Worm (Caenorhabditis elegans) whole organism, L2 larva: ENCODE data around the gene utx-1.

Source experiments
- C34F6.9 ChIP-seq: fragments of 150-350 bp; optimal IDR thresholded peaks from 2 replicates; lab custom pipeline; 2014; ENCODE audit warnings: missing biosample characterization, missing genetic modification characterization
- F13H6.1 ChIP-seq: sonication (generic microtip); optimal IDR thresholded peaks from 2 replicates; lab custom pipeline; 2016; ENCODE audit warnings: missing genetic modification characterization, missing compliant biosample characterization
- R02D3.7 ChIP-seq: fragments of 150-350 bp; optimal IDR thresholded peaks from 2 replicates; lab custom pipeline; 2014; ENCODE audit warnings: missing biosample characterization, missing genetic modification characterization
- Y55F3AM.14 ChIP-seq: fragments of 200-800 bp; sonication (Bioruptor generic); optimal IDR thresholded peaks from 2 replicates; lab custom pipeline; 2018; ENCODE audit warnings: mild to moderate bottlenecking, missing genetic modification characterization, missing compliant biosample characterization
- ZK546.5 ChIP-seq: sonication (generic microtip); optimal IDR thresholded peaks from 2 replicates; lab custom pipeline; 2017; ENCODE audit warnings: missing biosample characterization, missing genetic modification characterization
- alr-1 ChIP-seq: fragments of 150-350 bp; optimal IDR thresholded peaks from 2 replicates; lab custom pipeline; 2014; ENCODE audit warnings: missing biosample characterization, missing genetic modification characterization
- aly-2 ChIP-seq: fragments of 150-350 bp; optimal IDR thresholded peaks from 2 replicates; lab custom pipeline; 2014; ENCODE audit warnings: missing biosample characterization, missing genetic modification characterization
- ama-1 ChIP-seq: fragments of 150-350 bp; optimal IDR thresholded peaks from 2 replicates; lab custom pipeline; 2018; ENCODE audit warnings: inconsistent platforms
- blmp-1 ChIP-seq: sonication (generic microtip); optimal IDR thresholded peaks from 2 replicates; lab custom pipeline; 2017; ENCODE audit warnings: missing genetic modification characterization, mild to moderate bottlenecking, missing compliant biosample characterization, antibody characterized with exemption, moderate library complexity; ENCODE audit not compliant: insufficient read depth
- ceh-16 ChIP-seq: fragments of 150-350 bp; optimal IDR thresholded peaks from 2 replicates; lab custom pipeline; 2014; ENCODE audit warnings: missing biosample characterization, missing genetic modification characterization
- ceh-82 ChIP-seq: fragments of 150-350 bp; optimal IDR thresholded peaks from 2 replicates; lab custom pipeline; 2014; ENCODE audit warnings: missing biosample characterization, missing genetic modification characterization
- crh-2 ChIP-seq: sonication (generic microtip); optimal IDR thresholded peaks from 2 replicates; lab custom pipeline; 2017; ENCODE audit warnings: missing biosample characterization, missing genetic modification characterization
- dmd-4 ChIP-seq: sonication (generic microtip); optimal IDR thresholded peaks from 2 replicates; lab custom pipeline; 2017; ENCODE audit warnings: missing biosample characterization, missing genetic modification characterization
- egl-27 ChIP-seq: sonication (generic microtip); optimal IDR thresholded peaks from 3 replicates; lab custom pipeline; 2017; ENCODE audit warnings: missing biosample characterization, missing genetic modification reagents, missing genetic modification characterization
- elt-1 ChIP-seq: fragments of 150-350 bp; optimal IDR thresholded peaks from 2 replicates; lab custom pipeline; 2014; ENCODE audit warnings: missing biosample characterization, missing genetic modification characterization
- elt-3 ChIP-seq: sonication (generic microtip); optimal IDR thresholded peaks from 2 replicates; lab custom pipeline; 2017; ENCODE audit warnings: missing biosample characterization, missing genetic modification characterization
- fos-1 ChIP-seq: fragments of 150-350 bp; optimal IDR thresholded peaks from 2 replicates; lab custom pipeline; 2014; ENCODE audit warnings: missing biosample characterization, missing genetic modification characterization
- gmeb-1 ChIP-seq: fragments of 150-350 bp; optimal IDR thresholded peaks from 2 replicates; lab custom pipeline; 2014; ENCODE audit warnings: missing biosample characterization, missing genetic modification characterization
- lin-11 ChIP-seq: fragments of 150-350 bp; sonication (generic microtip); optimal IDR thresholded peaks from 2 replicates; lab custom pipeline; 2014; ENCODE audit warnings: missing biosample characterization, missing genetic modification characterization, inconsistent platforms, mixed read lengths
- lin-13 ChIP-seq: fragments of 150-350 bp; optimal IDR thresholded peaks from 2 replicates; lab custom pipeline; 2014; ENCODE audit warnings: missing biosample characterization, missing genetic modification reagents, missing genetic modification characterization
- lin-39 ChIP-seq: fragments of 150-350 bp; optimal IDR thresholded peaks from 2 replicates; lab custom pipeline; 2014; ENCODE audit warnings: missing biosample characterization, missing genetic modification reagents, missing genetic modification characterization
- lsy-2 ChIP-seq, 2 experiments: fragments of 150-350 bp in 1 of 2; sonication (generic microtip) in 1 of 2; optimal IDR thresholded peaks; 2 replicates each; lab custom pipeline; 2014 to 2017; ENCODE audit warnings: missing biosample characterization in 2 of 2, missing genetic modification characterization in 2 of 2
- mab-5 ChIP-seq: fragments of 150-350 bp; optimal IDR thresholded peaks from 2 replicates; lab custom pipeline; 2014; ENCODE audit warnings: missing biosample characterization, missing genetic modification characterization
- mbf-1 ChIP-seq: sonication (generic microtip); optimal IDR thresholded peaks from 2 replicates; lab custom pipeline; 2017; ENCODE audit warnings: missing biosample characterization, missing genetic modification characterization
- mdl-1 ChIP-seq, 2 experiments: fragments of 150-350 bp in 1 of 2; sonication (generic microtip) in 1 of 2; optimal IDR thresholded peaks; 2 replicates each; lab custom pipeline; 2017; ENCODE audit warnings: missing biosample characterization in 2 of 2, missing genetic modification characterization in 2 of 2
- nhr-10 ChIP-seq: sonication (generic microtip); optimal IDR thresholded peaks from 2 replicates; lab custom pipeline; 2017; ENCODE audit warnings: missing biosample characterization, missing genetic modification characterization
- nhr-11 ChIP-seq: fragments of 150-350 bp; optimal IDR thresholded peaks from 2 replicates; lab custom pipeline; 2014; ENCODE audit warnings: missing biosample characterization, missing genetic modification characterization
- nhr-12 ChIP-seq: fragments of 150-350 bp; optimal IDR thresholded peaks from 2 replicates; lab custom pipeline; 2014; ENCODE audit warnings: missing biosample characterization, missing genetic modification characterization
- nhr-129 ChIP-seq: fragments of 150-350 bp; optimal IDR thresholded peaks from 2 replicates; lab custom pipeline; 2014; ENCODE audit warnings: missing biosample characterization, missing genetic modification characterization
- nhr-21 ChIP-seq: fragments of 150-350 bp; optimal IDR thresholded peaks from 2 replicates; lab custom pipeline; 2014; ENCODE audit warnings: missing biosample characterization, missing genetic modification characterization
- nhr-23 ChIP-seq: fragments of 150-350 bp; optimal IDR thresholded peaks from 2 replicates; lab custom pipeline; 2014; ENCODE audit warnings: missing biosample characterization, missing genetic modification reagents, missing genetic modification characterization
- nhr-237 ChIP-seq: fragments of 150-350 bp; optimal IDR thresholded peaks from 2 replicates; lab custom pipeline; 2014; ENCODE audit warnings: missing biosample characterization, missing genetic modification characterization
- nhr-25 ChIP-seq: fragments of 150-350 bp; sonication (generic microtip); optimal IDR thresholded peaks from 3 replicates; lab custom pipeline; 2014; ENCODE audit warnings: missing biosample characterization, missing genetic modification characterization
- nhr-6 ChIP-seq: fragments of 150-350 bp; optimal IDR thresholded peaks from 2 replicates; lab custom pipeline; 2014; ENCODE audit warnings: missing biosample characterization, missing genetic modification characterization
- nhr-77 ChIP-seq: fragments of 150-350 bp; optimal IDR thresholded peaks from 2 replicates; lab custom pipeline; 2014; ENCODE audit warnings: missing biosample characterization, missing genetic modification characterization
- peb-1 ChIP-seq: fragments of 150-350 bp; optimal IDR thresholded peaks from 2 replicates; lab custom pipeline; 2014; ENCODE audit warnings: missing biosample characterization, missing genetic modification characterization
- sem-4 ChIP-seq: fragments of 150-350 bp; optimal IDR thresholded peaks from 2 replicates; lab custom pipeline; 2014; ENCODE audit warnings: missing biosample characterization, missing genetic modification reagents, missing genetic modification characterization
- skn-1 ChIP-seq: sonication (generic microtip); optimal IDR thresholded peaks from 2 replicates; lab custom pipeline; 2017; ENCODE audit warnings: missing biosample characterization, missing genetic modification characterization
- sma-3 ChIP-seq: sonication (generic microtip); optimal IDR thresholded peaks from 2 replicates; lab custom pipeline; 2016; ENCODE audit warnings: missing genetic modification reagents, missing genetic modification characterization, missing compliant biosample characterization
- sma-9 ChIP-seq, 2 experiments: fragments of 150-350 bp in 1 of 2; sonication (generic microtip) in 1 of 2; optimal IDR thresholded peaks; 2 replicates each; lab custom pipeline; 2014 to 2016; ENCODE audit warnings: missing genetic modification characterization in 2 of 2, mild to moderate bottlenecking in 1 of 2, missing biosample characterization in 1 of 2, missing compliant biosample characterization in 1 of 2, missing genetic modification reagents in 1 of 2, moderate library complexity in 1 of 2
- snpc-4 ChIP-seq: fragments of 150-350 bp; optimal IDR thresholded peaks from 2 replicates; lab custom pipeline; 2014; ENCODE audit warnings: missing biosample characterization, missing genetic modification characterization
- unc-39 ChIP-seq: fragments of 150-350 bp; optimal IDR thresholded peaks from 2 replicates; lab custom pipeline; 2014; ENCODE audit warnings: missing biosample characterization, missing genetic modification characterization
- unc-55 ChIP-seq: fragments of 150-350 bp; sonication (generic microtip); optimal IDR thresholded peaks from 3 replicates; lab custom pipeline; 2014; ENCODE audit warnings: missing biosample characterization, missing genetic modification reagents, missing genetic modification characterization
- unc-62 ChIP-seq: fragments of 150-350 bp; optimal IDR thresholded peaks from 2 replicates; lab custom pipeline; 2014; ENCODE audit warnings: missing biosample characterization, missing genetic modification reagents, missing genetic modification characterization
- zag-1 ChIP-seq: fragments of 150-350 bp; optimal IDR thresholded peaks from 2 replicates; lab custom pipeline; 2014; ENCODE audit warnings: missing biosample characterization, missing genetic modification characterization
- ztf-1 ChIP-seq: fragments of 200-800 bp; sonication (Bioruptor generic); conservative IDR thresholded peaks from 2 replicates; pipeline ENCODE4 v1.3.6; 2022; ENCODE audit warnings: missing genetic modification characterization, missing compliant biosample characterization
- ztf-11 ChIP-seq: sonication (generic microtip); optimal IDR thresholded peaks from 2 replicates; lab custom pipeline; 2017; ENCODE audit warnings: missing biosample characterization, missing genetic modification characterization
- ztf-4 ChIP-seq: fragments of 150-350 bp; optimal IDR thresholded peaks from 2 replicates; lab custom pipeline; 2014; ENCODE audit warnings: missing biosample characterization, missing genetic modification characterization

The utx-1 gene

DNA sequence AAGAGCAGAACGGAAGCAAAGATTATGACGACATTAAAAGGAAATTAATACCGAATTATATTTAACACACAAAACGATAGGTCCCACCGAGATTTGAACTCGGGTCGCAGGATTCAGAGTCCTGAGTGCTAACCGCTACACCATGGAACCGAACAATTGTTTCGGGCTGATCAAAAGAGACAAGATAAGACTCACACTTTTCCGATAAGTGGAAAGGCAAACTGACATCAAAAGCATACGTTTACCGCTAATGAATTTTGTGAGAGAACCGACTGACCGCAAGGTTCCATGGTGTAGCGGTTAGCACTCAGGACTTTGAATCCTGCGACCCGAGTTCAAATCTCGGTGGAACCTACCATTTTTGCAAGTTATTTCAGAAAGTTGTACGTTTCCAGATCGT, 51.8 kb downstream of the utx-1 start:
- TF ChIP-seq Y55F3AM.14 (GFP tag; lab: Kevin White, UChicago) (no peak), mbf-1 (tag; lab: Kevin White, UChicago) (no peak), fos-1 (tag; lab: Kevin White, UChicago) (peak; percentile 9), unc-62 (GFP tag; lab: Kevin White, UChicago) (no peak), ztf-11 (tag; lab: Kevin White, UChicago) (no peak), nhr-25 (tag; lab: Kevin White, UChicago) (no peak), blmp-1 (tag; lab: Kevin White, UChicago) (no peak), ZK546.5 (tag; lab: Kevin White, UChicago) (no peak), ztf-1 (GFP tag; lab: Robert Waterston, UW) (no peak), snpc-4 (tag; lab: Kevin White, UChicago) (no peak), nhr-6 (tag; lab: Kevin White, UChicago) (no peak), nhr-77 (tag; lab: Kevin White, UChicago) (no peak), unc-39 (tag; lab: Kevin White, UChicago) (no peak), ztf-4 (tag; lab: Kevin White, UChicago) (no peak), crh-2 (tag; lab: Kevin White, UChicago) (peak; percentile 4), nhr-23 (tag; lab: Kevin White, UChicago) (no peak), ceh-16 (tag; lab: Kevin White, UChicago) (no peak), sem-4 (tag; lab: Kevin White, UChicago) (no peak), F13H6.1 (tag; lab: Kevin White, UChicago) (peak; percentile 27), aly-2 (no peak), nhr-10 (tag; lab: Kevin White, UChicago) (no peak), skn-1 (no peak), ama-1 (lab: Kevin White, UChicago) (no peak), lsy-2 (tag; optimal IDR thresholded peaks at IDR 0.05; lab: Kevin White, UChicago) (peak in 1 of 2 experiments; percentile 42), gmeb-1 (tag; lab: Kevin White, UChicago) (peak; percentile 59), nhr-237 (tag; lab: Kevin White, UChicago) (no peak), sma-3 (GFP tag; lab: Kevin White, UChicago) (peak; percentile 48), zag-1 (no peak), egl-27 (tag; lab: Kevin White, UChicago) (no peak), nhr-12 (tag; lab: Kevin White, UChicago) (no peak), R02D3.7 (tag; lab: Kevin White, UChicago) (no peak), C34F6.9 (no peak), lin-39 (tag; lab: Kevin White, UChicago) (no peak), nhr-21 (tag; lab: Kevin White, UChicago) (peak; percentile 8), elt-3 (tag; lab: Kevin White, UChicago) (no peak), mab-5 (tag; lab: Kevin White, UChicago) (no peak), peb-1 (tag; lab: Kevin White, UChicago) (no peak), elt-1 (tag; lab: Kevin White, UChicago) (no peak), mdl-1 (tag; optimal IDR thresholded peaks at IDR 0.05; lab: Kevin White, UChicago) (no peak), sma-9 (GFP tag; optimal IDR thresholded peaks at IDR 0.05; lab: Kevin White, UChicago) (peak; percentile 48), sma-9 (tag; optimal IDR thresholded peaks at IDR 0.05; lab: Kevin White, UChicago) (no peak), nhr-11 (tag; lab: Kevin White, UChicago) (no peak), lin-11 (tag; lab: Kevin White, UChicago) (no peak), unc-55 (no peak), lin-13 (GFP tag; lab: Kevin White, UChicago) (no peak), ceh-82 (tag; lab: Kevin White, UChicago) (no peak), alr-1 (tag; lab: Kevin White, UChicago) (no peak), nhr-129 (peak; percentile 29), dmd-4 (tag; lab: Kevin White, UChicago) (no peak)
